Worm (Caenorhabditis elegans): ENCODE measurements around the gene T16G1.4.

T16G1.4 gene

ce11 chrV:12967110-12967509, 25.5 kb upstream of the T16G1.4 start, which contains the start of gene R186.3:
R186.3 (minus strand) TSS chrV:12967210.
- no peak for TF ChIP-seq tbx-2 (tag; optimal IDR thresholded peaks at IDR 0.05)
- TF ChIP-seq unc-98 (GFP tag; IDR thresholded peaks at IDR 0.05) = no peak
- TF ChIP-seq mep-1 (tag; optimal IDR thresholded peaks at IDR 0.05) = no peak
- TF ChIP-seq zag-1 (tag; optimal IDR thresholded peaks at IDR 0.05) = no peak
- no peak for TF ChIP-seq sup-37 (GFP tag; optimal IDR thresholded peaks at IDR 0.05)
- no peak for TF ChIP-seq dpl-1 (GFP tag; optimal IDR thresholded peaks at IDR 0.05)
- no peak for TF ChIP-seq ceh-88 (GFP tag; IDR thresholded peaks at IDR 0.05)
- TF ChIP-seq irx-1 (tag; optimal IDR thresholded peaks at IDR 0.05) = no peak
- no peak for TF ChIP-seq snpc-4 (tag; optimal IDR thresholded peaks at IDR 0.05)
- TF ChIP-seq Y116A8C.19 (tag; optimal IDR thresholded peaks at IDR 0.05; ENCODE audit: borderline replicate concordance) = no peak
- TF ChIP-seq lsy-2 (tag; optimal IDR thresholded peaks at IDR 0.05) = no peak
- TF ChIP-seq C04F5.9 (tag; optimal IDR thresholded peaks at IDR 0.05) = no peak
- no peak for TF ChIP-seq nhr-84 (tag; optimal IDR thresholded peaks at IDR 0.05)

- no peak for TF ChIP-seq nhr-19 (GFP tag; conservative IDR thresholded peaks at IDR 0.05)
- peak; percentile 23 for TF ChIP-seq ceh-8 (GFP tag; optimal IDR thresholded peaks at IDR 0.05)
Observed at ce11 chrV:12964076-12964475, 22.4 kb upstream of the T16G1.4 start, which contains the start of gene srd-35. srd-35 (plus strand) TSS chrV:12964376.

ce11 chrV:12963192-12963591, 21.5 kb upstream of the T16G1.4 start, which contains the start of gene hrg-9:
hrg-9 (minus strand) TSS chrV:12963343.
- peak; percentile 45 for TF ChIP-seq lin-14 (GFP tag; optimal IDR thresholded peaks at IDR 0.05)
- TF ChIP-seq mep-1 (tag; optimal IDR thresholded peaks at IDR 0.05) = peak; percentile 31
- no peak for TF ChIP-seq rnt-1 (tag; optimal IDR thresholded peaks at IDR 0.05)
- TF ChIP-seq vab-15 (tag; optimal IDR thresholded peaks at IDR 0.05) = no peak
- peak; percentile 24 for TF ChIP-seq nhr-71 (tag; optimal IDR thresholded peaks at IDR 0.05)
- peak; percentile 47 for TF ChIP-seq elt-2 (tag; optimal IDR thresholded peaks at IDR 0.05)
- TF ChIP-seq efl-1 (optimal IDR thresholded peaks at IDR 0.05) = no peak
- TF ChIP-seq efl-1 (GFP tag; optimal IDR thresholded peaks at IDR 0.05 in 1 of 2) = peak in 1 of 2 experiments; percentile 70
- peak; percentile 9 for TF ChIP-seq blmp-1 (tag; optimal IDR thresholded peaks at IDR 0.05)

ce11 chrV:12961085-12961560, 19.5 kb upstream of the T16G1.4 start, which contains the start of gene mpst-7:
mpst-7 (minus strand) TSS chrV:12961135.
- TF ChIP-seq hlh-4 (tag; optimal IDR thresholded peaks at IDR 0.05) (no peak), tlp-1 (tag; optimal IDR thresholded peaks at IDR 0.05) (no peak), unc-98 (GFP tag; IDR thresholded peaks at IDR 0.05) (no peak), xbp-1 (tag; optimal IDR thresholded peaks at IDR 0.05) (no peak), fkh-4 (tag; optimal IDR thresholded peaks at IDR 0.05; ENCODE audit: borderline replicate concordance) (no peak), ceh-82 (tag; optimal IDR thresholded peaks at IDR 0.05) (no peak), blmp-1 (tag; optimal IDR thresholded peaks at IDR 0.05) (peak; percentile 83), mep-1 (tag; optimal IDR thresholded peaks at IDR 0.05) (no peak), ceh-88 (GFP tag; IDR thresholded peaks at IDR 0.05) (no peak), irx-1 (tag; optimal IDR thresholded peaks at IDR 0.05) (no peak), aha-1 (tag; optimal IDR thresholded peaks at IDR 0.05) (no peak), C04F5.9 (tag; optimal IDR thresholded peaks at IDR 0.05) (no peak), lin-35 (GFP tag; optimal IDR thresholded peaks at IDR 0.05) (no peak), unc-62 (GFP tag; optimal IDR thresholded peaks at IDR 0.05) (no peak), nhr-19 (GFP tag; conservative IDR thresholded peaks at IDR 0.05) (no peak), lin-14 (GFP tag; optimal IDR thresholded peaks at IDR 0.05) (peak; percentile 80), rnt-1 (tag; optimal IDR thresholded peaks at IDR 0.05) (no peak), efl-1 (optimal IDR thresholded peaks at IDR 0.05) (no peak), efl-1 (GFP tag; optimal IDR thresholded peaks at IDR 0.05 in 1 of 2) (peak in 1 of 2 experiments; percentile 65)

- TF ChIP-seq swsn-7 (tag; optimal IDR thresholded peaks at IDR 0.05) = no peak
- no peak for TF ChIP-seq efl-1 (optimal IDR thresholded peaks at IDR 0.05)
- peak in 1 of 2 experiments; percentile 69 for TF ChIP-seq efl-1 (GFP tag; optimal IDR thresholded peaks at IDR 0.05 in 1 of 2)
Observed at ce11 chrV:12954261-12954660, 12.6 kb upstream of the T16G1.4 start.
